Worm (Caenorhabditis elegans): Measurements from ENCODE around the gene nspa-2.
"Not testable (repeated sequence)": the region's sequence is repeated elsewhere in the genome, so short reads cannot be mapped to it uniquely, and the experiment has no call there.

nspa-2 gene

ce11 chrV:14890782-14891181 is at the start of gene nspa-2:
nspa-2 (plus strand) TSS chrV:14891082.
- not testable (repeated sequence) for TF ChIP-seq hmg-4 (GFP tag; optimal IDR thresholded peaks at IDR 0.05); ama-1 (optimal IDR thresholded peaks at IDR 0.05); F13C5.2 (tag; optimal IDR thresholded peaks at IDR 0.05)

ce11 chrV:14841660-14842059 is 49.2 kb upstream of the nspa-2 start:
- no peak for TF ChIP-seq aly-1 (tag; optimal IDR thresholded peaks at IDR 0.05)
- no peak for TF ChIP-seq tbx-37 (GFP tag; conservative IDR thresholded peaks at IDR 0.05)
- TF ChIP-seq tbx-11 (GFP tag; IDR thresholded peaks at IDR 0.05), result no peak
- TF ChIP-seq flt-1 (GFP tag; IDR thresholded peaks at IDR 0.05), result no peak
- TF ChIP-seq ceh-36 (tag; optimal IDR thresholded peaks at IDR 0.05), result no peak
- TF ChIP-seq ceh-13 (GFP tag; optimal IDR thresholded peaks at IDR 0.05), result no peak
- no peak for TF ChIP-seq tra-4 (tag; optimal IDR thresholded peaks at IDR 0.05)
- no peak for TF ChIP-seq B0310.2 (tag; optimal IDR thresholded peaks at IDR 0.05)
- no peak for TF ChIP-seq F13C5.2 (tag; optimal IDR thresholded peaks at IDR 0.05)

ce11 chrV:14847291-14847915 is 43.5 kb upstream of the nspa-2 start, which contains the start of gene ret-1:
ret-1 (minus strand) TSS chrV:14847413.
- no peak for TF ChIP-seq ceh-13 (GFP tag; optimal IDR thresholded peaks at IDR 0.05)
- 0 out of 2 replicates have a peak, but pooled peaks have one; percentile 11 for TF ChIP-seq tbx-37 (GFP tag; conservative IDR thresholded peaks at IDR 0.05)

ce11 chrV:14848510-14849206 is 42.2 kb upstream of the nspa-2 start:
- no peak for TF ChIP-seq hmg-4 (GFP tag; optimal IDR thresholded peaks at IDR 0.05)
- TF ChIP-seq ceh-36 (tag; optimal IDR thresholded peaks at IDR 0.05), result no peak
- TF ChIP-seq aly-1 (tag; optimal IDR thresholded peaks at IDR 0.05), result no peak
- no peak for TF ChIP-seq ama-1 (optimal IDR thresholded peaks at IDR 0.05)
- TF ChIP-seq tbx-11 (GFP tag; IDR thresholded peaks at IDR 0.05), result no peak
- no peak for TF ChIP-seq ceh-13 (GFP tag; optimal IDR thresholded peaks at IDR 0.05)
- no peak for TF ChIP-seq tra-4 (tag; optimal IDR thresholded peaks at IDR 0.05)
- no peak for TF ChIP-seq flt-1 (GFP tag; IDR thresholded peaks at IDR 0.05)
- TF ChIP-seq hnd-1 (tag; optimal IDR thresholded peaks at IDR 0.05), result no peak
- TF ChIP-seq ets-7 (tag; optimal IDR thresholded peaks at IDR 0.05), result no peak

- no peak for TF ChIP-seq hmg-4 (GFP tag; optimal IDR thresholded peaks at IDR 0.05)
- no peak for TF ChIP-seq hnd-1 (tag; optimal IDR thresholded peaks at IDR 0.05)
- no peak for TF ChIP-seq ets-7 (tag; optimal IDR thresholded peaks at IDR 0.05)
- TF ChIP-seq B0310.2 (tag; optimal IDR thresholded peaks at IDR 0.05), result no peak
Measured at ce11 chrV:14849628-14850027, 41.3 kb upstream of the nspa-2 start.

- TF ChIP-seq ama-1 (optimal IDR thresholded peaks at IDR 0.05) (no peak), ets-7 (tag; optimal IDR thresholded peaks at IDR 0.05) (no peak)
Measured at ce11 chrV:14850530-14850929, 40.4 kb upstream of the nspa-2 start.

- TF ChIP-seq F13C5.2 (tag; optimal IDR thresholded peaks at IDR 0.05) (no peak), ama-1 (optimal IDR thresholded peaks at IDR 0.05) (no peak), tbx-11 (GFP tag; IDR thresholded peaks at IDR 0.05) (no peak), pes-1 (GFP tag; IDR thresholded peaks at IDR 0.05) (no peak), tra-4 (tag; optimal IDR thresholded peaks at IDR 0.05) (no peak), ceh-36 (tag; optimal IDR thresholded peaks at IDR 0.05) (no peak), sea-1 (GFP tag; conservative IDR thresholded peaks at IDR 0.05) (no peak), ceh-13 (GFP tag; optimal IDR thresholded peaks at IDR 0.05) (no peak), B0310.2 (tag; optimal IDR thresholded peaks at IDR 0.05) (no peak), scrt-1 (GFP tag; IDR thresholded peaks at IDR 0.05) (no peak), tbx-37 (GFP tag; conservative IDR thresholded peaks at IDR 0.05) (no peak), hmg-4 (GFP tag; optimal IDR thresholded peaks at IDR 0.05) (no peak), hnd-1 (tag; optimal IDR thresholded peaks at IDR 0.05) (no peak), ets-7 (tag; optimal IDR thresholded peaks at IDR 0.05) (no peak), aly-1 (tag; optimal IDR thresholded peaks at IDR 0.05) (no peak), hmbx-1 (tag; optimal IDR thresholded peaks at IDR 0.05) (no peak)
Measured at ce11 chrV:14851206-14851605, 39.7 kb upstream of the nspa-2 start.

ce11 chrV:14851972-14852371 is 38.9 kb upstream of the nspa-2 start:
- TF ChIP-seq flt-1 (GFP tag; IDR thresholded peaks at IDR 0.05) (no peak), ama-1 (optimal IDR thresholded peaks at IDR 0.05) (no peak), B0310.2 (tag; optimal IDR thresholded peaks at IDR 0.05) (no peak), ceh-36 (tag; optimal IDR thresholded peaks at IDR 0.05) (no peak), aly-1 (tag; optimal IDR thresholded peaks at IDR 0.05) (no peak), ceh-13 (GFP tag; optimal IDR thresholded peaks at IDR 0.05) (no peak), scrt-1 (GFP tag; IDR thresholded peaks at IDR 0.05) (no peak), hmbx-1 (tag; optimal IDR thresholded peaks at IDR 0.05) (no peak), F13C5.2 (tag; optimal IDR thresholded peaks at IDR 0.05) (no peak), pes-1 (GFP tag; IDR thresholded peaks at IDR 0.05) (no peak), ets-7 (tag; optimal IDR thresholded peaks at IDR 0.05) (no peak), tbx-37 (GFP tag; conservative IDR thresholded peaks at IDR 0.05) (no peak), hmg-4 (GFP tag; optimal IDR thresholded peaks at IDR 0.05) (no peak), hnd-1 (tag; optimal IDR thresholded peaks at IDR 0.05) (no peak)

Data from whole organism, early embryonic.